Worm (Caenorhabditis elegans) whole organism, late embryonic: ENCODE measurements around the gene dct-6.
A peak's percentile ranks its signal among the peaks of the same experiment; 100 is the strongest.

Experiments used
- Y22D7AL.16 ChIP-seq: sonication (generic microtip); optimal IDR thresholded peaks from 2 replicates; lab custom pipeline; 2016; ENCODE audit warnings: missing genetic modification characterization, missing compliant biosample characterization
- ama-1 ChIP-seq: fragments of 150-350 bp; optimal IDR thresholded peaks from 2 replicates; lab custom pipeline; 2014
- ceh-24 ChIP-seq: sonication (generic microtip); optimal IDR thresholded peaks from 2 replicates; lab custom pipeline; 2016; ENCODE audit warnings: mild to moderate bottlenecking, missing genetic modification characterization, missing compliant biosample characterization
- ceh-34 ChIP-seq: sonication (generic microtip); optimal IDR thresholded peaks from 2 replicates; lab custom pipeline; 2016; ENCODE audit warnings: mild to moderate bottlenecking, missing genetic modification characterization, missing compliant biosample characterization
- ceh-6 ChIP-seq: fragments of 200-800 bp; sonication (Bioruptor generic); optimal IDR thresholded peaks from 2 replicates; lab custom pipeline; 2018; ENCODE audit warnings: mild to moderate bottlenecking, missing genetic modification characterization, missing compliant biosample characterization
- elt-2 ChIP-seq: sonication (generic microtip); optimal IDR thresholded peaks from 2 replicates; lab custom pipeline; 2016; ENCODE audit warnings: missing genetic modification reagents, missing genetic modification characterization, missing compliant biosample characterization
- fax-1 ChIP-seq: sonication (generic microtip); optimal IDR thresholded peaks from 2 replicates; lab custom pipeline; 2016; ENCODE audit warnings: missing genotype, missing genetic modification characterization, missing compliant biosample characterization
- fkh-10 ChIP-seq: fragments of 150-350 bp; optimal IDR thresholded peaks from 2 replicates; lab custom pipeline; 2014; ENCODE audit warnings: missing biosample characterization, missing genetic modification reagents, missing genetic modification characterization
- gmeb-2 ChIP-seq: sonication (generic microtip); optimal IDR thresholded peaks from 2 replicates; lab custom pipeline; 2016; ENCODE audit warnings: missing genetic modification characterization, inconsistent platforms, missing compliant biosample characterization
- hlh-13 ChIP-seq: fragments of 200-800 bp; sonication (Bioruptor generic); optimal IDR thresholded peaks from 2 replicates; lab custom pipeline; 2018; ENCODE audit warnings: mild to moderate bottlenecking, missing genetic modification characterization, missing compliant biosample characterization
- hlh-15 ChIP-seq: sonication (generic microtip); optimal IDR thresholded peaks from 2 replicates; lab custom pipeline; 2016; ENCODE audit warnings: missing genetic modification characterization, missing compliant biosample characterization
- hlh-30 ChIP-seq: sonication (generic microtip); optimal IDR thresholded peaks from 2 replicates; lab custom pipeline; 2017; ENCODE audit warnings: antibody characterized with exemption, missing genetic modification characterization, missing compliant biosample characterization; ENCODE audit not compliant: insufficient read depth
- hlh-8 ChIP-seq: sonication (generic microtip); optimal IDR thresholded peaks from 2 replicates; lab custom pipeline; 2016; ENCODE audit warnings: missing genotype, missing genetic modification characterization, missing compliant biosample characterization
- pag-3 ChIP-seq: sonication (generic microtip); optimal IDR thresholded peaks from 2 replicates; lab custom pipeline; 2016; ENCODE audit warnings: missing compliant biosample characterization, missing genetic modification characterization, borderline replicate concordance
- pat-9 ChIP-seq: fragments of 200-800 bp; sonication (Bioruptor generic); optimal IDR thresholded peaks from 2 replicates; lab custom pipeline; 2018; ENCODE audit warnings: mild to moderate bottlenecking, missing genetic modification characterization, moderate library complexity, missing compliant biosample characterization
- pros-1 ChIP-seq: fragments of 150-350 bp; optimal IDR thresholded peaks from 2 replicates; lab custom pipeline; 2014; ENCODE audit warnings: missing biosample characterization, missing genetic modification reagents, missing genetic modification characterization
- ref-2 ChIP-seq: sonication (generic microtip); optimal IDR thresholded peaks from 2 replicates; lab custom pipeline; 2016; ENCODE audit warnings: missing genetic modification characterization, missing compliant biosample characterization
- rnt-1 ChIP-seq: sonication (generic microtip); optimal IDR thresholded peaks from 2 replicates; lab custom pipeline; 2016; ENCODE audit warnings: missing genetic modification characterization, missing compliant biosample characterization
- sox-2 ChIP-seq: fragments of 200-800 bp; sonication (Bioruptor generic); IDR thresholded peaks from 2 replicates; pipeline ENCODE4 v1.3.6; 2022; ENCODE audit warnings: missing genetic modification reagents, missing genetic modification characterization, missing compliant biosample characterization
- tbx-2 ChIP-seq: sonication (generic microtip); optimal IDR thresholded peaks from 2 replicates; lab custom pipeline; 2016; ENCODE audit warnings: missing genetic modification characterization, missing compliant biosample characterization
- tbx-7 ChIP-seq: sonication (generic microtip); optimal IDR thresholded peaks from 2 replicates; lab custom pipeline; 2016; ENCODE audit warnings: missing genotype, missing genetic modification characterization, missing compliant biosample characterization
- unc-42 ChIP-seq: sonication (generic microtip); optimal IDR thresholded peaks from 2 replicates; lab custom pipeline; 2016; ENCODE audit warnings: missing genotype, missing genetic modification characterization, missing compliant biosample characterization
- unc-55 ChIP-seq: sonication (generic microtip); optimal IDR thresholded peaks from 2 replicates; lab custom pipeline; 2017; ENCODE audit warnings: missing biosample characterization, missing genetic modification reagents, missing genetic modification characterization
- unc-86 ChIP-seq: sonication (generic microtip); optimal IDR thresholded peaks from 2 replicates; lab custom pipeline; 2016; ENCODE audit warnings: missing genetic modification characterization, missing compliant biosample characterization

Gene dct-6

ce11 chrIII:5965839-5966463, at the start of gene dct-6:
dct-6 (plus strand) TSS chrIII:5966413.
- TF ChIP-seq elt-2 (tag; lab: Kevin White, UChicago): peak; percentile 12
- no peak for TF ChIP-seq tbx-2 (tag; lab: Kevin White, UChicago)
- TF ChIP-seq, all 69 proteins: peak for 1

DNA sequence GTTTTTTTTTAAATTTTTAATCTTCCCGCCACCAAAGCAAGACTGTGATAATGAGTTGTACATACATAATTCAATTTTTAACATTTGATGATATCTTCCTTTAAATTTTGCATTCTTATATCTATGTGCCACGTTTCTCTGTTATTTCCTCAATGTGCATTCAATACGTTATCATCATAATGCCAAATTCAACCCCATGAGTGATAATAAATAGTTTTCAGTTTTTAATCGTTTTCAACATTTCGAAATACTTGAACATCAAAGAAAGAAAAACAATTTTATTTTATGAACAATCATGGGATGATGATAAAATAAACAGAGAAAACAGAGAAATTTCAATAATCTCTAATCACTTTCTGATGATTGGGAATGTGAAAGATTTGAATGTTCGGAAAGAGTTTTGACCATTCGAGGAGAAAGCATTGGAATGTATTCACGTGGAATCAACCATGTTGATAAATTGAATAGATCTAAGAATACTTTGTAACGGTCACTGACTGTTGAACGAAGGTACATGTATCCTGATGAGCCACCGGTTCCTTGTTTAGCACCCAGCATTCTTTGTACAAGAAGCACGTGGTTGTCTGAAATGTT, 48.8 kb upstream of the dct-6 start:
- no peak for TF ChIP-seq unc-42 (tag; lab: Kevin White, UChicago)
- no peak for TF ChIP-seq hlh-30 (tag; lab: Kevin White, UChicago)
- no peak for TF ChIP-seq sox-2 (GFP tag; lab: Robert Waterston, UW)
- TF ChIP-seq Y22D7AL.16 (tag; lab: Kevin White, UChicago): no peak
- TF ChIP-seq ama-1: no peak
- peak; percentile 23 for TF ChIP-seq elt-2 (tag; lab: Kevin White, UChicago)

DNA sequence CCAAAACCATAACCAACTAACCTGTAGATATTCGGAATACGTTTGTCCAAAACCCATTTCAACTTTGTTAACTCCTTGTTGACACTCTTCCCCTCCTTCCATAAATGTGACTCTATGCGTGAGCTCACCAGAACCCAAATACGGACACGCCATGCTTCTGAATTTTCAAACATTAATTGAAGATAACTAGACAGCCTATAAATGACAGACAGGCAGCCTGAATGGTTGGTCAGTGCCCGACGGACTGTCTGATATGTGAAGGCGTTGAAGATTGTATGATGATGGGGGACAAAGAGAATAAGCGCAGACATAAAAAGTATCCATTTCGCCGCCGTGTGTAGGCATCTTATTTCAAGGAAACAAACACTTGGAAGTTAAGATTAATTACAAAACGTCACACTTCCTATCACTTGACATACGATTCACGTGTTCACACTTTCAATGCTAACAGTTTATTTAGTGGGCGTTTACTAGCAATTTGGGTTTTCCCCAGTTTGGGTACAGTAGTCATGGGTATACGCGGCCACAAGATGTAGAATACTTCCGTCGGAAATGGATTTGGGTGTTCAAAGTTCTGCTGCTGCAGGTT, 46.3 kb upstream of the dct-6 start, which contains the start of the genes tdo-2 and C28H8.2:
Gene tdo-2 (minus strand): TSS at position 157 of the 589 bp plus-strand sequence.
Gene C28H8.2 (plus strand): TSS at position 524 of the 589 bp plus-strand sequence.
- no peak for TF ChIP-seq hlh-15 (tag; lab: Kevin White, UChicago)
- TF ChIP-seq ref-2 (tag; lab: Kevin White, UChicago): no peak
- TF ChIP-seq ceh-24: no peak
- TF ChIP-seq tbx-7 (tag; lab: Kevin White, UChicago): no peak
- no peak for TF ChIP-seq hlh-13 (GFP tag; lab: Kevin White, UChicago)

DNA sequence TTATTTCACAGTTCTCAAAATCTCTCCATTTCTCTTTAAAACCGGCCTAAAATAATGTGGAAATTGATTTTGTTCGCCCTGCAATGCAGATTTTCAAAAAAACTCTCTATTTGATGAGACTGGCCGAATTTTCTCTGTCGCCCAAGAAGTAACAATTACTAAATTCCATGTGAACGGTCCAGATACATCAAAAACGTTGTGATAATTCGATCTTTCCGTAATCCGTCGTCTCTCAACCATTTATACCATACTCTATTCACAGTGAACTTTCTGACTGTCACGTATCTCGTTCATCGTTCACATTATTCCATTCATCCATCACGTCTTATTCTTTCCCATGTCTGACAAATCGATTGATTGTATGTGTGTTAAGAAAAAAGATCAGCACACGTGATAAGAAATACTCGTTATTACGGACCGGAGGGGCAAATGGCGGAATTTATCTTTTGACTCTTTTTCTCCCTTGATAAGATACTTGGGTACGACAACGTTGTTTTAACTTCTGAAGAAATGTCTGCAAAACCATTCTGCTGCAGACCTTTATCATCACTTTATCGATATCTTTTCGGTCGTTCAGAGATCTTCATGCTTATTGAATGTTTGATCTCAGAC, 45.0 kb upstream of the dct-6 start:
- TF ChIP-seq elt-2 (tag; lab: Kevin White, UChicago): peak; percentile 14
- TF ChIP-seq unc-86 (tag; lab: Kevin White, UChicago): no peak
- TF ChIP-seq ceh-24: no peak
- TF ChIP-seq, all 69 proteins: peak for 1

DNA sequence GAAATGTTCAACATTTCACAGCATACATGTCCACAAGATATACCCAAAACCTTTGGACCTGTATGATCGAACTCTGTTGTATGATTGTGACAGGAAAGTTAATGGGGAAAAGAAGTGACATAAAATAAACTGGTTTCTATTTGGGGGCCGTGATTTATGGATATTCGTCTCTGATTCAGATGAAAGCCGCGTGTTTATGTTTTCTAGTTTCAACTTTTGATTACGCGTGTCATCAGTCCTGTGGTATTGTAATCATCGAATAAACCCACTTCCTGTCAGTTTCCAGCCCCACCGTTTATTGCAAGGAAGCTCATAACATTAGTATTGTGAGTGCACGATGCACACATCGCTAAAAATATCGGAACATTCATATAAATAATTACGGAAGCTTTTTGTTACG, 44.0 kb upstream of the dct-6 start:
- no peak for TF ChIP-seq fkh-10 (GFP tag; lab: Kevin White, UChicago)
- TF ChIP-seq fax-1 (tag; lab: Kevin White, UChicago): no peak
- no peak for TF ChIP-seq gmeb-2 (tag; lab: Kevin White, UChicago)

- TF ChIP-seq unc-42 (tag; lab: Kevin White, UChicago): peak; percentile 26
- TF ChIP-seq ceh-6: no peak
- TF ChIP-seq, all 69 proteins: peak for 1
Observed at ce11 chrIII:5925724-5926123, 40.5 kb upstream of the dct-6 start, which contains the start of the genes dnc-2 and bcl-7. dnc-2 (minus strand) TSS chrIII:5925756. bcl-7 (plus strand) TSS chrIII:5926086.

- TF ChIP-seq hlh-8 (peak; percentile 25), unc-55 (GFP tag; lab: Kevin White, UChicago) (peak; percentile 26), rnt-1 (peak; percentile 0), pag-3 (no peak), ceh-6 (no peak)
Observed at ce11 chrIII:5930659-5931058, 35.6 kb upstream of the dct-6 start.

- TF ChIP-seq pros-1 (tag; lab: Kevin White, UChicago) (no peak), pat-9 (tag; lab: Kevin White, UChicago) (peak; percentile 28), ceh-34 (peak; percentile 37), sox-2 (GFP tag; lab: Robert Waterston, UW) (no peak)
Observed at ce11 chrIII:5931433-5931994, 34.7 kb upstream of the dct-6 start, which contains the start of gene EGAP1.5. EGAP1.5 (plus strand) TSS chrIII:5931721.
